Fruit fly (Drosophila melanogaster): Measurements from ENCODE around the gene CG18547.

Gene CG18547

DNA sequence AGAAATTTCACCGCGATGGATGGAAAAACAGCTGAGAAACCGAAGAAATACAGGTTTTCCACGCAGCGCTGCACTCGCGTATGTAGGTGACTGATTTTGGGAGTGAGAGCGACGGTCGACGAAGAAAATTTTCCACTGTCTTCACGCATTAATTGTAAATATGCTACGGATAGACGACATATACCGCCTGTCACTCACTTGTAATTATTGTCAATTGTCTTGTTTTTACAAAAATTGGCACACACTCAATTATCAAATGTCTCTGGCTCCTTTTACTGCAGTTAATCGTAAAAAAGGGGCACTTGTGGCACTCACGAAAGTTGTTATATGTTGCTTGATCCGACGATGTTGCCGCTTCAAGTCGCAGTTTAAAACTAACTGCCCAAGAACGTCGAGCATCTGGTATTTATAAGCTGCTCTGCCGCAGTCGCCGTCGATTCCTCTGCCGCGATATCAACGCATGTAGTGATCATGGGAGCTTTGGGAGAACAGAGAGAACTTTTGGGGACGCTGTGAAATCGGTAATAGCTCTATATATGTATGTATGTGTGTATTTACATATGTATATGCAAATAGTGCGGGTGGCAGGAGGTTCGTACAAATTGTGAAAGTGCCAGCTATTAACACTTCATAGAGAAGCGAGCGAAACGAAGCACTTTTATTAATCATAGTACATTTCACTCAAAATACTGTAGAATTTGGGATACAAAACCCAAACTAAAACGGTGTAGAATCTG, 12.9 kb upstream of the CG18547 start, which contains the start of gene mfas (continued):
- no peak for TF ChIP-seq CG5953 (GFP tag; IDR thresholded peaks at IDR 0.05)
- TF ChIP-seq CG5245 (GFP tag; optimal IDR thresholded peaks at IDR 0.05), result no peak
- TF ChIP-seq CG34224 (GFP tag; IDR thresholded peaks at IDR 0.05; ENCODE audit: partially characterized antibody), result no peak; the same call in 2 of the 3 replicates
- TF ChIP-seq bowl (GFP tag; IDR thresholded peaks at IDR 0.05), result no peak
- TF ChIP-seq pho (GFP tag; optimal IDR thresholded peaks at IDR 0.05), result no peak
- no peak for TF ChIP-seq CG10274 (GFP tag; optimal IDR thresholded peaks at IDR 0.05)
- TF ChIP-seq yki (optimal IDR thresholded peaks at IDR 0.05), result no peak
- TF ChIP-seq CG17328 (GFP tag; IDR thresholded peaks at IDR 0.05), result no peak
- TF ChIP-seq Mrtf (GFP tag; IDR thresholded peaks at IDR 0.05), result no peak
- no peak for TF ChIP-seq shn (GFP tag; optimal IDR thresholded peaks at IDR 0.05)
- TF ChIP-seq Ptx1 (GFP tag; IDR thresholded peaks at IDR 0.05), result no peak
- no peak for TF ChIP-seq Ravus (GFP tag; IDR thresholded peaks at IDR 0.05)
- peak; percentile 71 for TF ChIP-seq wek (GFP tag; optimal IDR thresholded peaks at IDR 0.05)
- TF ChIP-seq CG14441 (GFP tag; IDR thresholded peaks at IDR 0.05), result no peak
- no peak for TF ChIP-seq sisA (GFP tag; IDR thresholded peaks at IDR 0.05)
- peak; percentile 80 for TF ChIP-seq vvl (GFP tag; IDR thresholded peaks at IDR 0.05)
- TF ChIP-seq Dad (GFP tag; optimal IDR thresholded peaks at IDR 0.05), result no peak
- TF ChIP-seq H15 (GFP tag; IDR thresholded peaks at IDR 0.05), result no peak
- TF ChIP-seq Ada2b (GFP tag; IDR thresholded peaks at IDR 0.05), result no peak
- no peak for TF ChIP-seq Antp (GFP tag; optimal IDR thresholded peaks at IDR 0.05)
- no peak for TF ChIP-seq D19B (GFP tag; optimal IDR thresholded peaks at IDR 0.05)
- TF ChIP-seq Bdp1 (GFP tag; optimal IDR thresholded peaks at IDR 0.05), result no peak
- peak; percentile 34 for TF ChIP-seq CG17359 (tag; optimal IDR thresholded peaks at IDR 0.05)
- no peak for TF ChIP-seq Deaf1 (tag; optimal IDR thresholded peaks at IDR 0.05)
- no peak for TF ChIP-seq ewg (GFP tag; optimal IDR thresholded peaks at IDR 0.05)
- no peak for TF ChIP-seq Hsf (GFP tag; optimal IDR thresholded peaks at IDR 0.05)
- no peak for TF ChIP-seq esg (GFP tag; conservative IDR thresholded peaks at IDR 0.05)
- peak; percentile 25; the same call in 1 of the 2 replicates for TF ChIP-seq CG13287 (GFP tag; IDR thresholded peaks at IDR 0.05; ENCODE audit: partially characterized antibody)
- peak; percentile 15 for TF ChIP-seq PHDP (tag; optimal IDR thresholded peaks at IDR 0.05)
- no peak for TF ChIP-seq sug (tag; optimal IDR thresholded peaks at IDR 0.05)
- no peak for TF ChIP-seq so (GFP tag; IDR thresholded peaks at IDR 0.05)
- TF ChIP-seq CG34422 (GFP tag; IDR thresholded peaks at IDR 0.05), result no peak; the same call in 2 of the 3 replicates
- peak; percentile 61 for TF ChIP-seq lab (GFP tag; optimal IDR thresholded peaks at IDR 0.05)
- no peak for TF ChIP-seq sob (GFP tag; IDR thresholded peaks at IDR 0.05)
- TF ChIP-seq CG2712 (tag; optimal IDR thresholded peaks at IDR 0.05), result no peak
- TF ChIP-seq seq (GFP tag; IDR thresholded peaks at IDR 0.05), result 0 out of 2 replicates have a peak, but pooled peaks have one; percentile 9
- no peak for TF ChIP-seq toy (GFP tag; IDR thresholded peaks at IDR 0.05)
- TF ChIP-seq pzg (GFP tag; optimal IDR thresholded peaks at IDR 0.05), result no peak
- TF ChIP-seq CG30020 (tag; optimal IDR thresholded peaks at IDR 0.05), result no peak
- no peak for TF ChIP-seq lola (GFP tag; optimal IDR thresholded peaks at IDR 0.05)
- no peak for TF ChIP-seq org-1 (GFP tag; optimal IDR thresholded peaks at IDR 0.05)
- peak; percentile 84 for TF ChIP-seq Med (GFP tag)
- TF ChIP-seq cad (GFP tag; optimal IDR thresholded peaks at IDR 0.05), result no peak
- TF ChIP-seq CG12236 (GFP tag; optimal IDR thresholded peaks at IDR 0.05), result no peak
- TF ChIP-seq gsb-n (tag; optimal IDR thresholded peaks at IDR 0.05), result peak; percentile 37
- TF ChIP-seq CG15601 (tag; optimal IDR thresholded peaks at IDR 0.05), result peak; percentile 43
- TF ChIP-seq tio (GFP tag; optimal IDR thresholded peaks at IDR 0.05), result no peak
- TF ChIP-seq GATAe (GFP tag; conservative IDR thresholded peaks at IDR 0.05), result no peak
- no peak for TF ChIP-seq zen (tag; optimal IDR thresholded peaks at IDR 0.05)
- TF ChIP-seq bigmax (GFP tag; optimal IDR thresholded peaks at IDR 0.05), result no peak
- TF ChIP-seq exex (tag; optimal IDR thresholded peaks at IDR 0.05), result no peak
